Fruit fly (Drosophila melanogaster) whole organism: ENCODE data around the gene eys.

ENCODE experiments used
- CG8478 ChIP-seq: fragments of >200 bp; optimal IDR thresholded peaks from 2 replicates; lab custom pipeline; 2018; ENCODE audit warnings: inconsistent platforms
- EcR ChIP-seq, 2 experiments: fragments of >200 bp; optimal IDR thresholded peaks; 2 replicates each; lab custom pipeline; 2017; ENCODE audit warnings: missing biosample characterization in 2 of 2, missing genetic modification characterization in 2 of 2, missing genetic modification reagents in 2 of 2
- pan ChIP-seq: fragments of >200 bp; optimal IDR thresholded peaks from 2 replicates; lab custom pipeline; 2017

DNA sequence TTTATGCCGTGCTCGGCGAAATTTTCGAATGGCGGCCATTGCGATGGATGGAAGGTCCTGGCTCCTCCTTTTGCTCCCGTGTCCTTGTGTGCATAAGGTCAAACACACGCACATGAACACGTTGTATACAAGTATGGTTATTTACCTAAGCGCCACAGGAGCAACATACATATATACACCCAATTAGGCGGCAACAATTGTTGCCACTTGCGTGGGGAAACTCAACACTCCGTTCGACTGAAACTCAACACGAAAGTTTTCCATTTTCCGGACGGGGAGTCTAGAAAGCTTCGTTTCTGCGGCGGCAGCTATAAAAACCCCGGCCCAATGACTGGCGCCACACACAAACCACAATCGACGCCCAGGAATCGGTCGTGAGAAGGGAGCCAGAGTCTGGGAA, 79.8 kb downstream of the eys start, which contains the start of gene CG46448:
- no peak for TF ChIP-seq EcR (GFP tag; optimal IDR thresholded peaks at IDR 0.05; lab: Kevin White, UChicago)
- TF ChIP-seq pan, result no peak
- TF ChIP-seq CG8478, result no peak
